Worm (Caenorhabditis elegans) whole organism, young adult: Measurements from ENCODE around the gene nlp-11.

ENCODE experiments used
- chd-7 ChIP-seq: sonication (generic microtip); optimal IDR thresholded peaks from 2 replicates; lab custom pipeline; 2016; ENCODE audit warnings: mild to moderate bottlenecking, missing genetic modification characterization, moderate library complexity, missing compliant biosample characterization
- him-1 ChIP-seq: sonication (generic microtip); optimal IDR thresholded peaks from 2 replicates; lab custom pipeline; 2016; ENCODE audit warnings: missing genotype, missing genetic modification reagents, missing genetic modification characterization, missing compliant biosample characterization
- mes-4 ChIP-seq: sonication (generic microtip); optimal IDR thresholded peaks from 2 replicates; lab custom pipeline; 2016; ENCODE audit warnings: missing genotype, missing genetic modification characterization, missing compliant biosample characterization
- nhr-80 ChIP-seq: sonication (generic microtip); optimal IDR thresholded peaks from 2 replicates; lab custom pipeline; 2016; ENCODE audit warnings: missing genetic modification characterization, missing compliant biosample characterization
- xnd-1 ChIP-seq: sonication (generic microtip); optimal IDR thresholded peaks from 2 replicates; lab custom pipeline; 2016; ENCODE audit warnings: missing genotype, missing genetic modification reagents, missing genetic modification characterization, missing compliant biosample characterization

- TF ChIP-seq nhr-80 (tag; lab: Kevin White, UChicago) (no peak), chd-7 (tag; lab: Kevin White, UChicago) (no peak), mes-4 (no peak), xnd-1 (tag; lab: Kevin White, UChicago) (no peak), him-1 (no peak)
Measured at ce11 chrII:9649191-9649590, 42.5 kb downstream of the nlp-11 start, which contains the start of gene ZK1307.9.
